Worm (Caenorhabditis elegans) whole organism, mixed stage, embryonic: ENCODE data around the gene taco-1.

ENCODE experiments used
- blmp-1 ChIP-seq: fragments of 150-350 bp; optimal IDR thresholded peaks from 2 replicates; lab custom pipeline; 2014; ENCODE audit warnings: missing biosample characterization, missing genetic modification characterization
- ces-1 ChIP-seq: fragments of 150-350 bp; optimal IDR thresholded peaks from 2 replicates; lab custom pipeline; 2014; ENCODE audit warnings: missing biosample characterization, missing genetic modification reagents, missing genetic modification characterization
- elt-3 ChIP-seq: fragments of 150-350 bp; optimal IDR thresholded peaks from 2 replicates; lab custom pipeline; 2014; ENCODE audit warnings: missing biosample characterization, missing genetic modification characterization
- ham-2 ChIP-seq: fragments of 200-800 bp; sonication (Bioruptor generic); optimal IDR thresholded peaks from 2 replicates; lab custom pipeline; 2018; ENCODE audit warnings: mild to moderate bottlenecking, missing genetic modification characterization, missing compliant biosample characterization
- mep-1 ChIP-seq: fragments of 150-350 bp; optimal IDR thresholded peaks from 2 replicates; lab custom pipeline; 2017; ENCODE audit warnings: missing biosample characterization, missing genetic modification reagents, missing genetic modification characterization, inconsistent platforms
- mls-2 ChIP-seq: sonication (generic microtip); optimal IDR thresholded peaks from 2 replicates; lab custom pipeline; 2016; ENCODE audit warnings: mild to moderate bottlenecking, missing genetic modification characterization, moderate library complexity, missing compliant biosample characterization
- nhr-28 ChIP-seq: fragments of 150-350 bp; optimal IDR thresholded peaks from 2 replicates; lab custom pipeline; 2014; ENCODE audit warnings: missing biosample characterization, missing genetic modification characterization
- pha-4 ChIP-seq: fragments of 150-350 bp; optimal IDR thresholded peaks from 2 replicates; lab custom pipeline; 2018; ENCODE audit warnings: missing biosample characterization, missing genetic modification reagents, missing genetic modification characterization
- unc-39 ChIP-seq: fragments of 150-350 bp; optimal IDR thresholded peaks from 2 replicates; lab custom pipeline; 2014; ENCODE audit warnings: missing biosample characterization, missing genetic modification characterization
- zip-8 ChIP-seq: fragments of 150-350 bp; optimal IDR thresholded peaks from 2 replicates; lab custom pipeline; 2014; ENCODE audit warnings: missing biosample characterization, missing genetic modification characterization
- ztf-11 ChIP-seq: fragments of 150-350 bp; optimal IDR thresholded peaks from 2 replicates; lab custom pipeline; 2014; ENCODE audit warnings: missing biosample characterization, missing genetic modification characterization

DNA sequence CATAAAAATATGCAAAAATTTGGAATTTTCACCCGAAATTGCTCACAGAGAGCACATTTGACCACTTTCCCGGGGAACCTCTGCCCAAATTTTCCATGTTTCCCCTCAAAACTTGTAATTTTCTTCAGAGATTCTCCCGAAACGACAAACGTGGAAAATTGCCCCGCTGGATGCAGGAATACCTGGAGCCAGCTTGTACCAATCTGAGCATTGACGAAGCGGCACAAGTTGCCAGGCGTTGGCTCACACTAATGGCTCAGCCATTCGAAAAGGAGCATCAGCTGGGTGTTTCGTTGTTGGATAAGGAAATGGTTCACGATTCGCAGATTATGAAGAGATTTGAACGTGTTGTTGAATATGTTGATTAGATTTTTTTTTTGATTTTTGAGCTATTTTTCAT lies 1.4 kb upstream of the taco-1 start:
- TF ChIP-seq ztf-11 (tag; lab: Kevin White, UChicago) (no peak), mep-1 (tag; lab: Kevin White, UChicago) (no peak), nhr-28 (tag; lab: Kevin White, UChicago) (no peak), elt-3 (tag; lab: Kevin White, UChicago) (no peak), pha-4 (no peak), mls-2 (tag; lab: Kevin White, UChicago) (no peak), ces-1 (GFP tag; lab: Kevin White, UChicago) (no peak), zip-8 (tag; lab: Kevin White, UChicago) (no peak), ham-2 (GFP tag; lab: Kevin White, UChicago) (no peak), blmp-1 (tag; lab: Kevin White, UChicago) (no peak), unc-39 (no peak)
